Worm (Caenorhabditis elegans) whole organism, L2 larva: ENCODE measurements around the gene Y73F8A.12.

Experiments used
- C34F6.9 ChIP-seq: fragments of 150-350 bp; optimal IDR thresholded peaks from 2 replicates; lab custom pipeline; 2014; ENCODE audit warnings: missing biosample characterization, missing genetic modification characterization
- F13H6.1 ChIP-seq: sonication (generic microtip); optimal IDR thresholded peaks from 2 replicates; lab custom pipeline; 2016; ENCODE audit warnings: missing genetic modification characterization, missing compliant biosample characterization
- R02D3.7 ChIP-seq: fragments of 150-350 bp; optimal IDR thresholded peaks from 2 replicates; lab custom pipeline; 2014; ENCODE audit warnings: missing biosample characterization, missing genetic modification characterization
- Y55F3AM.14 ChIP-seq: fragments of 200-800 bp; sonication (Bioruptor generic); optimal IDR thresholded peaks from 2 replicates; lab custom pipeline; 2018; ENCODE audit warnings: mild to moderate bottlenecking, missing genetic modification characterization, missing compliant biosample characterization
- ZK546.5 ChIP-seq: sonication (generic microtip); optimal IDR thresholded peaks from 2 replicates; lab custom pipeline; 2017; ENCODE audit warnings: missing biosample characterization, missing genetic modification characterization
- alr-1 ChIP-seq: fragments of 150-350 bp; optimal IDR thresholded peaks from 2 replicates; lab custom pipeline; 2014; ENCODE audit warnings: missing biosample characterization, missing genetic modification characterization
- aly-2 ChIP-seq: fragments of 150-350 bp; optimal IDR thresholded peaks from 2 replicates; lab custom pipeline; 2014; ENCODE audit warnings: missing biosample characterization, missing genetic modification characterization
- ama-1 ChIP-seq: fragments of 150-350 bp; optimal IDR thresholded peaks from 2 replicates; lab custom pipeline; 2018; ENCODE audit warnings: inconsistent platforms
- blmp-1 ChIP-seq: sonication (generic microtip); optimal IDR thresholded peaks from 2 replicates; lab custom pipeline; 2017; ENCODE audit warnings: missing genetic modification characterization, mild to moderate bottlenecking, missing compliant biosample characterization, antibody characterized with exemption, moderate library complexity; ENCODE audit not compliant: insufficient read depth
- ceh-16 ChIP-seq: fragments of 150-350 bp; optimal IDR thresholded peaks from 2 replicates; lab custom pipeline; 2014; ENCODE audit warnings: missing biosample characterization, missing genetic modification characterization
- dmd-4 ChIP-seq: sonication (generic microtip); optimal IDR thresholded peaks from 2 replicates; lab custom pipeline; 2017; ENCODE audit warnings: missing biosample characterization, missing genetic modification characterization
- egl-27 ChIP-seq: sonication (generic microtip); optimal IDR thresholded peaks from 3 replicates; lab custom pipeline; 2017; ENCODE audit warnings: missing biosample characterization, missing genetic modification reagents, missing genetic modification characterization
- elt-3 ChIP-seq: sonication (generic microtip); optimal IDR thresholded peaks from 2 replicates; lab custom pipeline; 2017; ENCODE audit warnings: missing biosample characterization, missing genetic modification characterization
- fos-1 ChIP-seq: fragments of 150-350 bp; optimal IDR thresholded peaks from 2 replicates; lab custom pipeline; 2014; ENCODE audit warnings: missing biosample characterization, missing genetic modification characterization
- gmeb-1 ChIP-seq: fragments of 150-350 bp; optimal IDR thresholded peaks from 2 replicates; lab custom pipeline; 2014; ENCODE audit warnings: missing biosample characterization, missing genetic modification characterization
- lin-11 ChIP-seq: fragments of 150-350 bp; sonication (generic microtip); optimal IDR thresholded peaks from 2 replicates; lab custom pipeline; 2014; ENCODE audit warnings: missing biosample characterization, missing genetic modification characterization, inconsistent platforms, mixed read lengths
- lin-13 ChIP-seq: fragments of 150-350 bp; optimal IDR thresholded peaks from 2 replicates; lab custom pipeline; 2014; ENCODE audit warnings: missing biosample characterization, missing genetic modification reagents, missing genetic modification characterization
- lsy-2 ChIP-seq, 2 experiments: fragments of 150-350 bp in 1 of 2; sonication (generic microtip) in 1 of 2; optimal IDR thresholded peaks; 2 replicates each; lab custom pipeline; 2014 to 2017; ENCODE audit warnings: missing biosample characterization in 2 of 2, missing genetic modification characterization in 2 of 2
- mab-5 ChIP-seq: fragments of 150-350 bp; optimal IDR thresholded peaks from 2 replicates; lab custom pipeline; 2014; ENCODE audit warnings: missing biosample characterization, missing genetic modification characterization
- mbf-1 ChIP-seq: sonication (generic microtip); optimal IDR thresholded peaks from 2 replicates; lab custom pipeline; 2017; ENCODE audit warnings: missing biosample characterization, missing genetic modification characterization
- nhr-11 ChIP-seq: fragments of 150-350 bp; optimal IDR thresholded peaks from 2 replicates; lab custom pipeline; 2014; ENCODE audit warnings: missing biosample characterization, missing genetic modification characterization
- nhr-12 ChIP-seq: fragments of 150-350 bp; optimal IDR thresholded peaks from 2 replicates; lab custom pipeline; 2014; ENCODE audit warnings: missing biosample characterization, missing genetic modification characterization
- nhr-129 ChIP-seq: fragments of 150-350 bp; optimal IDR thresholded peaks from 2 replicates; lab custom pipeline; 2014; ENCODE audit warnings: missing biosample characterization, missing genetic modification characterization
- nhr-23 ChIP-seq: fragments of 150-350 bp; optimal IDR thresholded peaks from 2 replicates; lab custom pipeline; 2014; ENCODE audit warnings: missing biosample characterization, missing genetic modification reagents, missing genetic modification characterization
- nhr-237 ChIP-seq: fragments of 150-350 bp; optimal IDR thresholded peaks from 2 replicates; lab custom pipeline; 2014; ENCODE audit warnings: missing biosample characterization, missing genetic modification characterization
- nhr-25 ChIP-seq: fragments of 150-350 bp; sonication (generic microtip); optimal IDR thresholded peaks from 3 replicates; lab custom pipeline; 2014; ENCODE audit warnings: missing biosample characterization, missing genetic modification characterization
- nhr-6 ChIP-seq: fragments of 150-350 bp; optimal IDR thresholded peaks from 2 replicates; lab custom pipeline; 2014; ENCODE audit warnings: missing biosample characterization, missing genetic modification characterization
- nhr-77 ChIP-seq: fragments of 150-350 bp; optimal IDR thresholded peaks from 2 replicates; lab custom pipeline; 2014; ENCODE audit warnings: missing biosample characterization, missing genetic modification characterization
- peb-1 ChIP-seq: fragments of 150-350 bp; optimal IDR thresholded peaks from 2 replicates; lab custom pipeline; 2014; ENCODE audit warnings: missing biosample characterization, missing genetic modification characterization
- sem-4 ChIP-seq: fragments of 150-350 bp; optimal IDR thresholded peaks from 2 replicates; lab custom pipeline; 2014; ENCODE audit warnings: missing biosample characterization, missing genetic modification reagents, missing genetic modification characterization
- skn-1 ChIP-seq: sonication (generic microtip); optimal IDR thresholded peaks from 2 replicates; lab custom pipeline; 2017; ENCODE audit warnings: missing biosample characterization, missing genetic modification characterization
- sma-3 ChIP-seq: sonication (generic microtip); optimal IDR thresholded peaks from 2 replicates; lab custom pipeline; 2016; ENCODE audit warnings: missing genetic modification reagents, missing genetic modification characterization, missing compliant biosample characterization
- unc-39 ChIP-seq: fragments of 150-350 bp; optimal IDR thresholded peaks from 2 replicates; lab custom pipeline; 2014; ENCODE audit warnings: missing biosample characterization, missing genetic modification characterization
- unc-55 ChIP-seq: fragments of 150-350 bp; sonication (generic microtip); optimal IDR thresholded peaks from 3 replicates; lab custom pipeline; 2014; ENCODE audit warnings: missing biosample characterization, missing genetic modification reagents, missing genetic modification characterization
- unc-62 ChIP-seq: fragments of 150-350 bp; optimal IDR thresholded peaks from 2 replicates; lab custom pipeline; 2014; ENCODE audit warnings: missing biosample characterization, missing genetic modification reagents, missing genetic modification characterization
- zag-1 ChIP-seq: fragments of 150-350 bp; optimal IDR thresholded peaks from 2 replicates; lab custom pipeline; 2014; ENCODE audit warnings: missing biosample characterization, missing genetic modification characterization
- ztf-1 ChIP-seq: fragments of 200-800 bp; sonication (Bioruptor generic); conservative IDR thresholded peaks from 2 replicates; pipeline ENCODE4 v1.3.6; 2022; ENCODE audit warnings: missing genetic modification characterization, missing compliant biosample characterization
- ztf-11 ChIP-seq: sonication (generic microtip); optimal IDR thresholded peaks from 2 replicates; lab custom pipeline; 2017; ENCODE audit warnings: missing biosample characterization, missing genetic modification characterization
- ztf-4 ChIP-seq: fragments of 150-350 bp; optimal IDR thresholded peaks from 2 replicates; lab custom pipeline; 2014; ENCODE audit warnings: missing biosample characterization, missing genetic modification characterization

Y73F8A.12 gene

DNA sequence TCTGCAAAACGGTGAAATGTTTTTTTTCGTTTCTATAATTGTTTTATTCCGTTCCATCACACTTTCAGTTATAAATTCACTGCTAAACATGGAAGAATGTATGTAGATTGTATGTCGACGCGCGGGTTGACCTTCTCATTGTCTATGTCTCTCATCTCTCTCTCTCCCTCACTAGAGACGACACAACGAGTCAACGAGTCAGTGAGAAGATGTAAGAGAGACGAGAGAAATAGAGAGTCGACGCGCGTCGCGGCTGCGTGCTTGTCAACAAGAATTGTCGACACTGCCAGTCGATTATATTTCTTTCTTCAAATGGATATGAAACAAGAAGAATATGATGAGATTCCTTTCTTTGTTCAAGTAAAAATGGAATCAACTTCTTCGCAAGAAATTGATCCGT lies 518 bp upstream of the Y73F8A.12 start, which contains the start of gene Y73F8A.13:
Gene Y73F8A.13, plus strand, starts transcription at position 240 of the 400 bp plus-strand sequence.
- TF ChIP-seq gmeb-1 (no peak), C34F6.9 (tag; lab: Kevin White, UChicago) (peak; percentile 19)

- no peak for TF ChIP-seq ZK546.5
- TF ChIP-seq lin-11 (tag; lab: Kevin White, UChicago): no peak
- no peak for TF ChIP-seq unc-39 (tag; lab: Kevin White, UChicago)
- no peak for TF ChIP-seq ama-1
- TF ChIP-seq fos-1 (tag; lab: Kevin White, UChicago): no peak
- no peak for TF ChIP-seq elt-3 (tag; lab: Kevin White, UChicago)
- TF ChIP-seq ztf-11 (tag; lab: Kevin White, UChicago): no peak
- no peak for TF ChIP-seq C34F6.9 (tag; lab: Kevin White, UChicago)
- TF ChIP-seq aly-2 (tag; lab: Kevin White, UChicago): no peak
- no peak for TF ChIP-seq sem-4 (tag; lab: Kevin White, UChicago)
- no peak for TF ChIP-seq F13H6.1 (tag; lab: Kevin White, UChicago)
- TF ChIP-seq nhr-129 (tag; lab: Kevin White, UChicago): no peak
- TF ChIP-seq nhr-237 (tag; lab: Kevin White, UChicago): no peak
- TF ChIP-seq nhr-23 (tag; lab: Kevin White, UChicago): no peak
- TF ChIP-seq peb-1 (tag; lab: Kevin White, UChicago): no peak
- no peak for TF ChIP-seq nhr-25
- no peak for TF ChIP-seq skn-1 (tag; lab: Kevin White, UChicago)
Observed at ce11 chrIV:15302151-15302550, 9.3 kb downstream of the Y73F8A.12 start, which contains the start of gene best-21. Gene best-21, plus strand, starts transcription at chrIV:15302451.

ce11 chrIV:15300041-15300440 lies 11.4 kb downstream of the Y73F8A.12 start:
- TF ChIP-seq unc-62 (GFP tag; lab: Kevin White, UChicago) (no peak), nhr-12 (tag; lab: Kevin White, UChicago) (no peak), F13H6.1 (tag; lab: Kevin White, UChicago) (no peak), mbf-1 (no peak), lsy-2 (tag; optimal IDR thresholded peaks at IDR 0.05; lab: Kevin White, UChicago) (no peak), mab-5 (no peak), sma-3 (GFP tag; lab: Kevin White, UChicago) (no peak), aly-2 (tag; lab: Kevin White, UChicago) (no peak), unc-55 (GFP tag; lab: Kevin White, UChicago) (no peak), C34F6.9 (tag; lab: Kevin White, UChicago) (no peak), zag-1 (tag; lab: Kevin White, UChicago) (no peak), lin-13 (GFP tag; lab: Kevin White, UChicago) (no peak), skn-1 (tag; lab: Kevin White, UChicago) (no peak), ztf-4 (no peak), nhr-77 (tag; lab: Kevin White, UChicago) (no peak), egl-27 (tag; lab: Kevin White, UChicago) (no peak)

DNA sequence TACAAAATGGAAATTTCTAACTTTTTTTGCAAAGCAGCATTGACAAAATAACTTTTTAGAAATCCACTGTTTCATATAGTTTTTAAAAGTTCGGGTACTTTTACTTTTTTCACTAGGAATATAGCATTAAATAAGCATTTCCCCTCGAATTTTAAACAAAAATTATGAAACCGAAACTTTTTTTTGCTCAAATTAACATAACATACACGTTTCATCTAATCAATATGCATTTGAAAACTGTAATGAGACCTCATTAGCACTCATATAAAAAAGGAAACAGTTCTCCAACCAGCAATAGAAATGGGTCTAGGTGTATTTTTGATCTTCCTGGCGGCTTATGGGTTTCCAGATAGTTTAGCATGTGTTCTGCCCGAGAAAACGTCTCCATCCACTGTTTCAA lies 17.4 kb downstream of the Y73F8A.12 start, which contains the start of gene Y73F8A.10:
Gene Y73F8A.10, plus strand, starts transcription at position 301 of the 400 bp plus-strand sequence.
- no peak for TF ChIP-seq dmd-4 (tag; lab: Kevin White, UChicago)
- no peak for TF ChIP-seq ceh-16 (tag; lab: Kevin White, UChicago)
- no peak for TF ChIP-seq skn-1 (tag; lab: Kevin White, UChicago)
- TF ChIP-seq aly-2 (tag; lab: Kevin White, UChicago): no peak
- TF ChIP-seq sma-3 (GFP tag; lab: Kevin White, UChicago): no peak
- TF ChIP-seq F13H6.1 (tag; lab: Kevin White, UChicago): no peak
- TF ChIP-seq R02D3.7: no peak
- no peak for TF ChIP-seq Y55F3AM.14
- no peak for TF ChIP-seq alr-1 (tag; lab: Kevin White, UChicago)
- no peak for TF ChIP-seq unc-55 (GFP tag; lab: Kevin White, UChicago)
- TF ChIP-seq egl-27 (tag; lab: Kevin White, UChicago): no peak
- TF ChIP-seq nhr-11: no peak

ce11 chrIV:15291607-15292006 lies 19.9 kb downstream of the Y73F8A.12 start, which contains the start of gene pqn-91:
Gene pqn-91, plus strand, starts transcription at chrIV:15291907.
- TF ChIP-seq nhr-12 (tag; lab: Kevin White, UChicago): no peak
- no peak for TF ChIP-seq nhr-129 (tag; lab: Kevin White, UChicago)
- TF ChIP-seq nhr-6: no peak
- no peak for TF ChIP-seq blmp-1 (tag; lab: Kevin White, UChicago)
- TF ChIP-seq unc-62 (GFP tag; lab: Kevin White, UChicago): no peak
- no peak for TF ChIP-seq lin-11 (tag; lab: Kevin White, UChicago)
- no peak for TF ChIP-seq nhr-237 (tag; lab: Kevin White, UChicago)
- no peak for TF ChIP-seq nhr-11
- no peak for TF ChIP-seq skn-1 (tag; lab: Kevin White, UChicago)
- no peak for TF ChIP-seq ztf-1 (GFP tag; lab: Robert Waterston, UW)
- TF ChIP-seq ZK546.5: no peak
- TF ChIP-seq lsy-2 (tag; optimal IDR thresholded peaks at IDR 0.05; lab: Kevin White, UChicago): no peak
- no peak for TF ChIP-seq elt-3 (tag; lab: Kevin White, UChicago)
- TF ChIP-seq ceh-16 (tag; lab: Kevin White, UChicago): no peak
- TF ChIP-seq peb-1 (tag; lab: Kevin White, UChicago): no peak
- TF ChIP-seq ama-1: no peak
- no peak for TF ChIP-seq gmeb-1
- TF ChIP-seq sma-3 (GFP tag; lab: Kevin White, UChicago): no peak
